Fruit fly (Drosophila melanogaster): ENCODE data around the gene Lip1.

Gene Lip1

dm6 chr2L:10687009-10687793 is 14.1 kb downstream of the Lip1 start, which contains the start of gene CG7296:
CG7296 (minus strand) TSS chr2L:10687066.
- TF ChIP-seq CG12605 (GFP tag; IDR thresholded peaks at IDR 0.05) (no peak), gl (tag; optimal IDR thresholded peaks at IDR 0.05) (no peak), EcR (GFP tag; optimal IDR thresholded peaks at IDR 0.05) (no peak), fd96Ca (GFP tag; IDR thresholded peaks at IDR 0.05) (no peak), D1 (tag; optimal IDR thresholded peaks at IDR 0.05) (no peak), rn (GFP tag; IDR thresholded peaks at IDR 0.05) (no peak), CG17806 (tag; optimal IDR thresholded peaks at IDR 0.05) (no peak), CG10348 (GFP tag; IDR thresholded peaks at IDR 0.05) (no peak), Pif1A (GFP tag; optimal IDR thresholded peaks at IDR 0.05) (no peak), Ets98B (GFP tag; IDR thresholded peaks at IDR 0.05) (no peak), Pif1B (GFP tag; optimal IDR thresholded peaks at IDR 0.05) (no peak), Snoo (tag; optimal IDR thresholded peaks at IDR 0.05) (no peak), CG9948 (tag; optimal IDR thresholded peaks at IDR 0.05) (no peak), CG32121 (GFP tag; IDR thresholded peaks at IDR 0.05) (no peak), CG14655 (GFP tag; optimal IDR thresholded peaks at IDR 0.05) (no peak), CG34367 (tag; optimal IDR thresholded peaks at IDR 0.05) (no peak), CG8301 (tag; optimal IDR thresholded peaks at IDR 0.05) (no peak)

dm6 chr2L:10685666-10686065 is 15.7 kb downstream of the Lip1 start:
- no peak for TF ChIP-seq CG34367 (tag; optimal IDR thresholded peaks at IDR 0.05)

DNA sequence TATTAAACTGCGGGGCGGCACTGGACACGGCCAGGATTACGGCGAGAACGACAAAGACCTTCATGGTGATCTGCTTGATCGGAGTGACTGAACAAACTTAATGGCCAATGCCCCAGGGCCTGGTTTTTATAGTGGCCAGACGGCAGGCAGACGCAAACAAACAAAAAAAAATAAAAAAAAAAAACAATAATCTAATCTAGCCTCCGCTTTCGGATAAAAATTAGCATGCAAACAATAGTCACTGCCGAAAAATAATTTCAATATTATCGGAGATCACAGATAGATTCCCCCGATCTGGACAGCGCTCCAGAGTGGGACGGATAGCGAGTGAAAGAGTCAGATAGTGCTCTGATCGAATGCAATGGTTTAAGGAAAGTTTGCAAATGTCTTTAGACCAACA is 17.0 kb downstream of the Lip1 start, which contains the start of gene CG7299:
Gene CG7299 (minus strand): TSS at position 101 of the 400 bp plus-strand sequence.
- no peak for TF ChIP-seq CG34367 (tag; optimal IDR thresholded peaks at IDR 0.05)
- TF ChIP-seq CG14655 (GFP tag; optimal IDR thresholded peaks at IDR 0.05): no peak
- TF ChIP-seq CG9948 (tag; optimal IDR thresholded peaks at IDR 0.05): no peak
- TF ChIP-seq CG8301 (tag; optimal IDR thresholded peaks at IDR 0.05): no peak
- TF ChIP-seq CG10348 (GFP tag; IDR thresholded peaks at IDR 0.05): no peak
- TF ChIP-seq D1 (tag; optimal IDR thresholded peaks at IDR 0.05): no peak
- TF ChIP-seq Pif1B (GFP tag; optimal IDR thresholded peaks at IDR 0.05): no peak
- TF ChIP-seq gl (tag; optimal IDR thresholded peaks at IDR 0.05): no peak
- TF ChIP-seq Snoo (tag; optimal IDR thresholded peaks at IDR 0.05): no peak

dm6 chr2L:10682912-10683311 is 18.4 kb downstream of the Lip1 start:
- no peak for TF ChIP-seq Snoo (tag; optimal IDR thresholded peaks at IDR 0.05)
- TF ChIP-seq CG32121 (GFP tag; IDR thresholded peaks at IDR 0.05): no peak
- no peak for TF ChIP-seq Ets98B (GFP tag; IDR thresholded peaks at IDR 0.05)
- no peak for TF ChIP-seq CG15710 (tag; optimal IDR thresholded peaks at IDR 0.05)
- no peak for TF ChIP-seq gl (tag; optimal IDR thresholded peaks at IDR 0.05)
- TF ChIP-seq CG34367 (tag; optimal IDR thresholded peaks at IDR 0.05): no peak
- no peak for TF ChIP-seq CG17806 (tag; optimal IDR thresholded peaks at IDR 0.05)
- no peak for TF ChIP-seq fd96Ca (GFP tag; IDR thresholded peaks at IDR 0.05)
- no peak for TF ChIP-seq CG9948 (tag; optimal IDR thresholded peaks at IDR 0.05)
- TF ChIP-seq Pif1B (GFP tag; optimal IDR thresholded peaks at IDR 0.05): no peak
- TF ChIP-seq CG4496 (GFP tag; IDR thresholded peaks at IDR 0.05): no peak
- no peak for TF ChIP-seq CG8301 (tag; optimal IDR thresholded peaks at IDR 0.05)
- TF ChIP-seq D1 (tag; optimal IDR thresholded peaks at IDR 0.05): no peak
- TF ChIP-seq CG14655 (GFP tag; optimal IDR thresholded peaks at IDR 0.05): no peak
- TF ChIP-seq CG10348 (GFP tag; IDR thresholded peaks at IDR 0.05): no peak
- TF ChIP-seq rn (GFP tag; IDR thresholded peaks at IDR 0.05): no peak
- no peak for TF ChIP-seq Pif1A (GFP tag; optimal IDR thresholded peaks at IDR 0.05)
- TF ChIP-seq EcR (GFP tag; optimal IDR thresholded peaks at IDR 0.05): no peak
- TF ChIP-seq CG8159 (tag; optimal IDR thresholded peaks at IDR 0.05): no peak

- TF ChIP-seq CG14655 (GFP tag; optimal IDR thresholded peaks at IDR 0.05) (no peak), CG4496 (GFP tag; IDR thresholded peaks at IDR 0.05) (no peak), CG12605 (GFP tag; IDR thresholded peaks at IDR 0.05) (no peak), CG15710 (tag; optimal IDR thresholded peaks at IDR 0.05) (no peak), CG8159 (tag; optimal IDR thresholded peaks at IDR 0.05) (no peak), Snoo (tag; optimal IDR thresholded peaks at IDR 0.05) (no peak), Pif1A (GFP tag; optimal IDR thresholded peaks at IDR 0.05) (no peak), CG34367 (tag; optimal IDR thresholded peaks at IDR 0.05) (no peak), Pif1B (GFP tag; optimal IDR thresholded peaks at IDR 0.05) (no peak), CG8301 (tag; optimal IDR thresholded peaks at IDR 0.05) (no peak), D1 (tag; optimal IDR thresholded peaks at IDR 0.05) (no peak), EcR (GFP tag; optimal IDR thresholded peaks at IDR 0.05) (no peak), CG32121 (GFP tag; IDR thresholded peaks at IDR 0.05) (no peak), CG13204 (GFP tag; optimal IDR thresholded peaks at IDR 0.05) (no peak)
Observed at dm6 chr2L:10682197-10682596, 19.1 kb downstream of the Lip1 start.

dm6 chr2L:10681602-10682001 is 19.7 kb downstream of the Lip1 start, which contains the start of gene CG17107:
CG17107 (plus strand) TSS chr2L:10681902.
- TF ChIP-seq Pif1B (GFP tag; optimal IDR thresholded peaks at IDR 0.05): no peak
- TF ChIP-seq CG8159 (tag; optimal IDR thresholded peaks at IDR 0.05): no peak
- no peak for TF ChIP-seq Snoo (tag; optimal IDR thresholded peaks at IDR 0.05)
- no peak for TF ChIP-seq CG14655 (GFP tag; optimal IDR thresholded peaks at IDR 0.05)
- TF ChIP-seq Pif1A (GFP tag; optimal IDR thresholded peaks at IDR 0.05): no peak
- no peak for TF ChIP-seq CG13204 (GFP tag; optimal IDR thresholded peaks at IDR 0.05)
- no peak for TF ChIP-seq gl (tag; optimal IDR thresholded peaks at IDR 0.05)
- TF ChIP-seq CG15710 (tag; optimal IDR thresholded peaks at IDR 0.05): no peak
